Worm (Caenorhabditis elegans) whole organism, L1 larva: ENCODE measurements around the gene clec-182.

Experiments used
- ama-1 ChIP-seq: fragments of 150-350 bp; optimal IDR thresholded peaks from 2 replicates; lab custom pipeline; 2014
- lir-3 ChIP-seq: sonication (generic microtip); optimal IDR thresholded peaks from 2 replicates; lab custom pipeline; 2016; ENCODE audit warnings: mild to moderate bottlenecking, missing genetic modification characterization, moderate library complexity, missing compliant biosample characterization; ENCODE audit not compliant: poor library complexity

- TF ChIP-seq ama-1 (lab: Kevin White, UChicago) (no peak), lir-3 (tag; lab: Kevin White, UChicago) (no peak)
Observed at ce11 chrIV:8824145-8824833, 26.1 kb upstream of the clec-182 start, which contains the start of the genes col-117 and col-3.
